Fruit fly (Drosophila melanogaster): ENCODE measurements around the gene CG4239.

dm6 chrX:16373541-16373940, 11.5 kb upstream of the CG4239 start:
- no peak for TF ChIP-seq Myc (optimal IDR thresholded peaks at IDR 0.05)
- no peak for TF ChIP-seq psq (optimal IDR thresholded peaks at IDR 0.05)
- TF ChIP-seq h (optimal IDR thresholded peaks at IDR 0.05): no peak
